Worm (Caenorhabditis elegans): ENCODE data around the gene R03E9.2.

DNA sequence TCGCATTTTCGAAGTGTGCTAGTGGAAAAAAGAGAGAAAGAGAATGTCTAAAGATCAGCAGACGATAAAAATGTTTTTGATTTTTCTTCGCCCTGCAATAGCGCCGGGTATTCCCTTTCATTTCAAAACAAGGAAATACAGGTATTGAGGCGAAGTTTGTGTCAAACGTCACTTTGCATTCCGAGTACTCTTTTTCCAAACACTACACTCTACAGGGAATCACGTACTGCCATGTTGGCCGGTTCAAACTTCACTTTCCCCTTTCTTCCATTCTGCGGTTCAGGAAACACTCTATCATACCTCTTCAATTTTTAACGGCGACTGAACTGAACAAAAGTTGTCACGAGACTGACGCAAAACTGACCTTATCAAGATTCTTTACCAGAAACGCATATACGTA, 5.4 kb upstream of the R03E9.2 start:
- TF ChIP-seq elt-1 (tag; optimal IDR thresholded peaks at IDR 0.05; ENCODE audit: borderline replicate concordance, insufficient read depth) (no peak), nhr-237 (tag; optimal IDR thresholded peaks at IDR 0.05) (no peak), tbx-8 (GFP tag; optimal IDR thresholded peaks at IDR 0.05) (no peak), snpc-4 (tag; optimal IDR thresholded peaks at IDR 0.05) (no peak), nhr-76 (tag; optimal IDR thresholded peaks at IDR 0.05) (no peak), ham-2 (GFP tag; optimal IDR thresholded peaks at IDR 0.05) (no peak), lin-13 (tag; optimal IDR thresholded peaks at IDR 0.05) (no peak), pha-4 (tag; optimal IDR thresholded peaks at IDR 0.05) (no peak), hlh-1 (tag; optimal IDR thresholded peaks at IDR 0.05) (no peak)
